Fruit fly (Drosophila melanogaster): ENCODE results near the gene atilla.

atilla gene

DNA sequence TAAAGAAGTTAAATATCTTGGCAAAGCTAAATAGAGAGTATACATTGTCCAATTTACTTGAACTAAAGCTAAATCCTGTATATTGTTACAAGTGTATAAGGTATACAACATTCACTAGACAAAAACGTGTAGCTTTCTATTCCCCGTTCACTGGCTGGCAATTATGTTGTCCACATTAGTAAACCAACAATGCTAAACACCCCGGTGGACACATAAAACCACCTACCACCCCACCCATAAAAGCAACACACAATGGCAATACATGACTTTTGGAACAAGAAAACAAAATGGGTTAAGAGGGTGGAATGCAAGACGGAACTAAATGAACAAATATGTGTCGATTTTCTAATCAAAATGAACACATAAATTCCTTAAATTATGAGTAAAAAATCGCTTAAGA, 13.7 kb downstream of the atilla start, which contains the start of gene ZnT33D:
Gene ZnT33D, plus strand, starts transcription at position 301 of the 400 bp plus-strand sequence.
- TF ChIP-seq z (GFP tag; IDR thresholded peaks at IDR 0.05) (no peak), CG17568 (GFP tag; optimal IDR thresholded peaks at IDR 0.05) (no peak), H2.0 (GFP tag; IDR thresholded peaks at IDR 0.05) (no peak), CG15514 (GFP tag; optimal IDR thresholded peaks at IDR 0.05) (no peak), CG32767 (GFP tag; IDR thresholded peaks at IDR 0.05) (no peak), cato (GFP tag; optimal IDR thresholded peaks at IDR 0.05; ENCODE audit: borderline replicate concordance) (no peak), CG31224 (GFP tag; IDR thresholded peaks at IDR 0.05) (no peak), CG7745 (tag; optimal IDR thresholded peaks at IDR 0.05) (no peak), Nf-YA (GFP tag; IDR thresholded peaks at IDR 0.05) (no peak), Adf1 (GFP tag; IDR thresholded peaks at IDR 0.05) (no peak)

DNA sequence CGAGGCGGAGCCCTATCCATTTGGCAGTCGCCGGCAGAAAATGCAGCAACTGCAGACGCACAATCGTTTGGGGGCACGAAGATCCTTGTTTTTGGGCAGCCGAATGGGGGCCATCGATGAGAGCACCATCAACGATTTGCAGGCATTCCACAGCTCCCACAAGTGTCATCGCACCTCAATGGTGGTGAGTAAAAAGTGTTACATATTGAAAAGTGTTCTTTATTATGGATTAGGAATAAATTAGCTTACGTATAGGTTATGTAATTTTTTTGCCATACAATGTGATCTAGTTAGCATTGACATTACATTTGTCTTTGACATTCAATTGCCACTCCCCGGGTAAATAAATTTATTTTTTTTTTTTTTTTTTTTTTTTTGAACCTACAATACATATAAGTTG, 16.2 kb downstream of the atilla start, which contains the start of gene CG31861:
Gene CG31861, plus strand, starts transcription at position 301 of the 400 bp plus-strand sequence.
- TF ChIP-seq slbo (GFP tag; IDR thresholded peaks at IDR 0.05) = no peak
- TF ChIP-seq Ets65A (GFP tag) = peak; percentile 89
- no peak for TF ChIP-seq Sry-β (GFP tag; optimal IDR thresholded peaks at IDR 0.05)

DNA sequence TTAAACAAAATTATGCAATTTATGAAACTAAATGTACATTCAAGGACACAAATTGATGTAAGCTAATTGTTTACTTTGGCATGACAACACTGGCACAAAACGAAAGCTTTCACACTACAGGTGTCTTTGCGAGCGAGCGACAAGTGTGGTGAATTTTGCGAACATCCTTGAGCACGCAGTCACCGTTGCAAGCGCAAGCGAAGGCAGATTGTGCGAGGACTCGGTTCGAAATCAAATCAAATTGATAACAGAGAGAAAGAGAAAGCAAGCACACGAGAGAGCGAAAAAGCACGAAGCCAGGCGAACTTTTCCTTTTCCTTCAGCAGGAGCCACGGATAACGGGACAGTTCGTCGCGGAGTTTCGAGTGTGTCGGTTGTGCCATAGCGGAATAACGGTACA, 35.2 kb downstream of the atilla start, which contains the start of gene CG31760:
Gene CG31760, plus strand, starts transcription at position 342 of the 400 bp plus-strand sequence.
- peak; percentile 56 for TF ChIP-seq CG15479 (GFP tag; optimal IDR thresholded peaks at IDR 0.05)
- no peak for TF ChIP-seq Bteb2 (GFP tag; optimal IDR thresholded peaks at IDR 0.05)
- peak; percentile 2 to 33 for TF ChIP-seq Trl (optimal IDR thresholded peaks at IDR 0.05)
- no peak for TF ChIP-seq Trl (GFP tag; optimal IDR thresholded peaks at IDR 0.05)
- TF ChIP-seq twi (tag; optimal IDR thresholded peaks at IDR 0.05) = peak; percentile 4
- TF ChIP-seq Atf-2 (GFP tag; optimal IDR thresholded peaks at IDR 0.05) = no peak
- peak; percentile 47 for TF ChIP-seq abd-A (tag; optimal IDR thresholded peaks at IDR 0.05)
- TF ChIP-seq CG7357 (GFP tag; IDR thresholded peaks at IDR 0.05) = no peak
- TF ChIP-seq BtbVII (GFP tag; optimal IDR thresholded peaks at IDR 0.05) = no peak
- no peak for TF ChIP-seq pum (GFP tag; optimal IDR thresholded peaks at IDR 0.05)
- TF ChIP-seq CG3407 (GFP tag; optimal IDR thresholded peaks at IDR 0.05) = no peak
- TF ChIP-seq Hmr (GFP tag; optimal IDR thresholded peaks at IDR 0.05) = no peak
- peak; percentile 96 for TF ChIP-seq Deaf1 (tag; optimal IDR thresholded peaks at IDR 0.05)
- TF ChIP-seq CG17359 (tag; optimal IDR thresholded peaks at IDR 0.05) = no peak
- TF ChIP-seq CG6272 (GFP tag; IDR thresholded peaks at IDR 0.05) = no peak
- no peak for TF ChIP-seq CG10321 (GFP tag; IDR thresholded peaks at IDR 0.05)
- TF ChIP-seq bsh (GFP tag; optimal IDR thresholded peaks at IDR 0.05) = no peak
- TF ChIP-seq dmrt99B (tag; optimal IDR thresholded peaks at IDR 0.05) = no peak
- TF ChIP-seq exex (tag; optimal IDR thresholded peaks at IDR 0.05) = no peak
- TF ChIP-seq CG11504 (tag; optimal IDR thresholded peaks at IDR 0.05) = peak; percentile 84
- peak; percentile 91 for TF ChIP-seq scrt (GFP tag; optimal IDR thresholded peaks at IDR 0.05)
- no peak for TF ChIP-seq CG31441 (GFP tag; IDR thresholded peaks at IDR 0.05)
- TF ChIP-seq Nf-YB (GFP tag; optimal IDR thresholded peaks at IDR 0.05) = no peak
- no peak for TF ChIP-seq Doc2 (GFP tag; IDR thresholded peaks at IDR 0.05)
- no peak for TF ChIP-seq BEAF-32 (GFP tag; optimal IDR thresholded peaks at IDR 0.05)
- no peak for TF ChIP-seq Med (GFP tag)
- TF ChIP-seq run (tag; optimal IDR thresholded peaks at IDR 0.05) = no peak
- TF ChIP-seq Jarid2 (GFP tag; optimal IDR thresholded peaks at IDR 0.05) = peak; percentile 7
- TF ChIP-seq z (GFP tag; IDR thresholded peaks at IDR 0.05) = no peak
- no peak for TF ChIP-seq CG14014 (GFP tag; IDR thresholded peaks at IDR 0.05)

Measured in whole organism, embryonic.